Worm (Caenorhabditis elegans): ENCODE results near the gene mstr-2.
A peak's percentile ranks its signal among the peaks of the same experiment; 100 is the strongest.

Gene mstr-2

ce11 chrIII:4506590-4507128, 37.7 kb downstream of the mstr-2 start:
- TF ChIP-seq klf-2 (GFP tag; conservative IDR thresholded peaks at IDR 0.05) (no peak), ztf-29 (GFP tag; IDR thresholded peaks at IDR 0.05) (no peak), cog-1 (tag; optimal IDR thresholded peaks at IDR 0.05) (no peak), ztf-23 (GFP tag; IDR thresholded peaks at IDR 0.05) (no peak), T22C8.4 (GFP tag; IDR thresholded peaks at IDR 0.05) (no peak), med-1 (GFP tag; optimal IDR thresholded peaks at IDR 0.05; ENCODE audit: insufficient read depth) (no peak), flt-1 (GFP tag; IDR thresholded peaks at IDR 0.05) (no peak), tab-1 (GFP tag; IDR thresholded peaks at IDR 0.05) (no peak), ref-1 (GFP tag; conservative IDR thresholded peaks at IDR 0.05) (no peak)

- TF ChIP-seq flt-1 (GFP tag; IDR thresholded peaks at IDR 0.05) (0 out of 2 replicates have a peak, but pooled peaks have one; percentile 29), T22C8.4 (GFP tag; IDR thresholded peaks at IDR 0.05) (no peak), tab-1 (GFP tag; IDR thresholded peaks at IDR 0.05) (no peak), klf-2 (GFP tag; conservative IDR thresholded peaks at IDR 0.05) (no peak), ztf-29 (GFP tag; IDR thresholded peaks at IDR 0.05) (no peak), med-1 (GFP tag; optimal IDR thresholded peaks at IDR 0.05; ENCODE audit: insufficient read depth) (no peak), ztf-23 (GFP tag; IDR thresholded peaks at IDR 0.05) (peak; percentile 62; the same call in 1 of the 2 replicates), cog-1 (tag; optimal IDR thresholded peaks at IDR 0.05) (no peak), ref-1 (GFP tag; conservative IDR thresholded peaks at IDR 0.05) (no peak)
These were observed 39.4 kb downstream of the mstr-2 start, which contains the start of the genes cct-5 and F25F2.1 for ce11 chrIII:4508064-4508905. Gene cct-5 (minus strand): TSS chrIII:4508114. Gene F25F2.1 (plus strand): TSS chrIII:4508855.

- TF ChIP-seq med-1 (GFP tag; optimal IDR thresholded peaks at IDR 0.05; ENCODE audit: insufficient read depth) (no peak), klf-2 (GFP tag; conservative IDR thresholded peaks at IDR 0.05) (no peak), flt-1 (GFP tag; IDR thresholded peaks at IDR 0.05) (no peak), cog-1 (tag; optimal IDR thresholded peaks at IDR 0.05) (no peak), tab-1 (GFP tag; IDR thresholded peaks at IDR 0.05) (0 out of 2 replicates have a peak, but pooled peaks have one; percentile 33), ztf-29 (GFP tag; IDR thresholded peaks at IDR 0.05) (no peak), ref-1 (GFP tag; conservative IDR thresholded peaks at IDR 0.05) (0 out of 2 replicates have a peak, but pooled peaks have one; percentile 41), T22C8.4 (GFP tag; IDR thresholded peaks at IDR 0.05) (no peak), ztf-23 (GFP tag; IDR thresholded peaks at IDR 0.05) (no peak)
These were observed 45.0 kb downstream of the mstr-2 start for ce11 chrIII:4513926-4514325.

ce11 chrIII:4515173-4515572, 46.3 kb downstream of the mstr-2 start:
- no peak for TF ChIP-seq ref-1 (GFP tag; conservative IDR thresholded peaks at IDR 0.05)
- TF ChIP-seq klf-2 (GFP tag; conservative IDR thresholded peaks at IDR 0.05): no peak
- no peak for TF ChIP-seq ztf-23 (GFP tag; IDR thresholded peaks at IDR 0.05)
- no peak for TF ChIP-seq flt-1 (GFP tag; IDR thresholded peaks at IDR 0.05)
- no peak for TF ChIP-seq tab-1 (GFP tag; IDR thresholded peaks at IDR 0.05)
- no peak for TF ChIP-seq med-1 (GFP tag; optimal IDR thresholded peaks at IDR 0.05; ENCODE audit: insufficient read depth)
- no peak for TF ChIP-seq T22C8.4 (GFP tag; IDR thresholded peaks at IDR 0.05)
- TF ChIP-seq cog-1 (tag; optimal IDR thresholded peaks at IDR 0.05): no peak
- no peak for TF ChIP-seq ztf-29 (GFP tag; IDR thresholded peaks at IDR 0.05)

ce11 chrIII:4517781-4518180, 48.9 kb downstream of the mstr-2 start:
- TF ChIP-seq med-1 (GFP tag; optimal IDR thresholded peaks at IDR 0.05; ENCODE audit: insufficient read depth) (no peak), ref-1 (GFP tag; conservative IDR thresholded peaks at IDR 0.05) (no peak), T22C8.4 (GFP tag; IDR thresholded peaks at IDR 0.05) (no peak), tab-1 (GFP tag; IDR thresholded peaks at IDR 0.05) (no peak), cog-1 (tag; optimal IDR thresholded peaks at IDR 0.05) (no peak), ztf-29 (GFP tag; IDR thresholded peaks at IDR 0.05) (no peak), klf-2 (GFP tag; conservative IDR thresholded peaks at IDR 0.05) (no peak), flt-1 (GFP tag; IDR thresholded peaks at IDR 0.05) (no peak), ztf-23 (GFP tag; IDR thresholded peaks at IDR 0.05) (no peak)

ce11 chrIII:4519410-4519809, 50.5 kb downstream of the mstr-2 start:
- TF ChIP-seq tab-1 (GFP tag; IDR thresholded peaks at IDR 0.05): no peak
- no peak for TF ChIP-seq T22C8.4 (GFP tag; IDR thresholded peaks at IDR 0.05)
- TF ChIP-seq klf-2 (GFP tag; conservative IDR thresholded peaks at IDR 0.05): no peak
- TF ChIP-seq cog-1 (tag; optimal IDR thresholded peaks at IDR 0.05): no peak
- TF ChIP-seq flt-1 (GFP tag; IDR thresholded peaks at IDR 0.05): no peak
- no peak for TF ChIP-seq ref-1 (GFP tag; conservative IDR thresholded peaks at IDR 0.05)
- TF ChIP-seq ztf-23 (GFP tag; IDR thresholded peaks at IDR 0.05): no peak
- TF ChIP-seq med-1 (GFP tag; optimal IDR thresholded peaks at IDR 0.05; ENCODE audit: insufficient read depth): no peak
- no peak for TF ChIP-seq ztf-29 (GFP tag; IDR thresholded peaks at IDR 0.05)

ce11 chrIII:4520057-4520456, 51.1 kb downstream of the mstr-2 start, which contains the start of gene cdh-4:
Gene cdh-4 (plus strand): TSS chrIII:4520357.
- TF ChIP-seq ref-1 (GFP tag; conservative IDR thresholded peaks at IDR 0.05) (no peak), flt-1 (GFP tag; IDR thresholded peaks at IDR 0.05) (no peak), ztf-29 (GFP tag; IDR thresholded peaks at IDR 0.05) (no peak), tab-1 (GFP tag; IDR thresholded peaks at IDR 0.05) (no peak), cog-1 (tag; optimal IDR thresholded peaks at IDR 0.05) (no peak), klf-2 (GFP tag; conservative IDR thresholded peaks at IDR 0.05) (no peak), ztf-23 (GFP tag; IDR thresholded peaks at IDR 0.05) (no peak), T22C8.4 (GFP tag; IDR thresholded peaks at IDR 0.05) (no peak), med-1 (GFP tag; optimal IDR thresholded peaks at IDR 0.05; ENCODE audit: insufficient read depth) (no peak)

Measured in whole organism, midembryonic.